Fruit fly (Drosophila melanogaster): ENCODE data around the gene fy.

Gene fy

DNA sequence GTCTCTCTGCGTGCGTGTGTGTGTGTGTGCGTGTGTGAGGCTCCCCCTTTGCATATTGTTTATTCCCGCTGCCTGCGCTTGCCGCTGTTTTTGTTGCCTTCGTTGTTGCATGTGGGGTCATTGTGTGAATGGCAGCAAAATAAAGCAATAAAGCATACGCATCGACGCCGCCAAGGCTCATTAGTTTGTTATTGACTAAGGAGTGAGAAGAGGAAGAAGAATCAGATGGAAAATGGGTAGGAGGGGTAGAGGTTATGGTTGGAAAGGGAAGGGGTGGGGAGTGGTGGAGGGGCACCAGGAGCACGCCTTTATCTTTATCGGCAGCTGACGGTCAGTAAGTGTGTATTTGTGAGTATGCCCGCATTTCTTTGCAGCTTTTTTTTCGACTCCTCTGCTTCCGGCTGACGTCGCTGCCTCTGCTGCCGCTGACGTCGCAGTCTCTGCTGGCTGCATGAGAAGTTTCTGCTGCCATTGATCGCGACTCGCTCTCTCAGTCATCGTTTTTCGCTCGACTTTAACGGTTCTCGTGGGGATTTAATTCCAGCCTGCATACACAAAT is 16.4 kb upstream of the fy start (continued):
- TF ChIP-seq Blimp-1 (GFP tag; optimal IDR thresholded peaks at IDR 0.05): no peak
- TF ChIP-seq CG6272 (GFP tag; IDR thresholded peaks at IDR 0.05): no peak
- TF ChIP-seq sob (GFP tag; IDR thresholded peaks at IDR 0.05): no peak
- peak; percentile 34; the same call in 1 of the 2 replicates for TF ChIP-seq aop (GFP tag; IDR thresholded peaks at IDR 0.05)
- no peak for TF ChIP-seq sc (optimal IDR thresholded peaks at IDR 0.05)
- no peak for TF ChIP-seq sc (GFP tag; optimal IDR thresholded peaks at IDR 0.05)
- TF ChIP-seq Mrtf (GFP tag; IDR thresholded peaks at IDR 0.05): 0 out of 3 replicates have a peak, but pooled peaks have one; percentile 17
- TF ChIP-seq cg (GFP tag; optimal IDR thresholded peaks at IDR 0.05): peak; percentile 68
- no peak for TF ChIP-seq usp (GFP tag; optimal IDR thresholded peaks at IDR 0.05)
- no peak for TF ChIP-seq CG12391 (tag; optimal IDR thresholded peaks at IDR 0.05)
- TF ChIP-seq CG8281 (tag; optimal IDR thresholded peaks at IDR 0.05): peak; percentile 2
- TF ChIP-seq Hr78 (GFP tag; optimal IDR thresholded peaks at IDR 0.05): peak in 1 of 2 experiments; percentile 79
- 0 out of 2 replicates have a peak, but pooled peaks have one; percentile 39 for TF ChIP-seq nerfin-2 (GFP tag; IDR thresholded peaks at IDR 0.05; ENCODE audit: partially characterized antibody)
- no peak for TF ChIP-seq sens-2 (GFP tag; IDR thresholded peaks at IDR 0.05)
- TF ChIP-seq Med (GFP tag): peak; percentile 1
- no peak for TF ChIP-seq HLHmδ (GFP tag; optimal IDR thresholded peaks at IDR 0.05)
- no peak for TF ChIP-seq NK7.1 (GFP tag; optimal IDR thresholded peaks at IDR 0.05)
- peak; percentile 81 for TF ChIP-seq crol (GFP tag; IDR thresholded peaks at IDR 0.05)
- TF ChIP-seq CHES-1-like (GFP tag; optimal IDR thresholded peaks at IDR 0.05): no peak
- peak; percentile 49 for TF ChIP-seq twi (tag; optimal IDR thresholded peaks at IDR 0.05)
- TF ChIP-seq CG16863 (GFP tag; optimal IDR thresholded peaks at IDR 0.05): no peak
- no peak for TF ChIP-seq Sin3A (optimal IDR thresholded peaks at IDR 0.05)
- no peak for TF ChIP-seq MESR4 (GFP tag; optimal IDR thresholded peaks at IDR 0.05)
- TF ChIP-seq fd96Cb (tag; optimal IDR thresholded peaks at IDR 0.05): no peak
- no peak for TF ChIP-seq chm (GFP tag; IDR thresholded peaks at IDR 0.05)
- TF ChIP-seq gcm (GFP tag; optimal IDR thresholded peaks at IDR 0.05): peak; percentile 84
- no peak for TF ChIP-seq Taf1 (GFP tag; IDR thresholded peaks at IDR 0.05)
- TF ChIP-seq CG30431 (GFP tag; optimal IDR thresholded peaks at IDR 0.05): no peak

dm6 chr2L:8418113-8418885 is 15.2 kb upstream of the fy start:
- TF ChIP-seq Poxn (GFP tag; IDR thresholded peaks at IDR 0.05): no peak
- peak; percentile 33 for TF ChIP-seq abd-A (tag; optimal IDR thresholded peaks at IDR 0.05)
- no peak for TF ChIP-seq ase (GFP tag; IDR thresholded peaks at IDR 0.05)
- peak; percentile 65 for TF ChIP-seq Med (GFP tag)
- TF ChIP-seq CG5180 (GFP tag; optimal IDR thresholded peaks at IDR 0.05): peak; percentile 51
- TF ChIP-seq dpn (GFP tag; optimal IDR thresholded peaks at IDR 0.05): no peak
- no peak for TF ChIP-seq lab (GFP tag; optimal IDR thresholded peaks at IDR 0.05)
- TF ChIP-seq HmgD (GFP tag; optimal IDR thresholded peaks at IDR 0.05): no peak
- TF ChIP-seq nom (GFP tag; optimal IDR thresholded peaks at IDR 0.05): peak; percentile 83
- no peak for TF ChIP-seq C15 (GFP tag; IDR thresholded peaks at IDR 0.05)
- peak; percentile 85 for TF ChIP-seq sd (tag; optimal IDR thresholded peaks at IDR 0.05)
- peak; percentile 82 for TF ChIP-seq z (GFP tag; IDR thresholded peaks at IDR 0.05)
- TF ChIP-seq slou (GFP tag; optimal IDR thresholded peaks at IDR 0.05): no peak
- 0 out of 2 replicates have a peak, but pooled peaks have one; percentile 24 for TF ChIP-seq Drgx (GFP tag; IDR thresholded peaks at IDR 0.05)
- no peak for TF ChIP-seq CG4617 (GFP tag; optimal IDR thresholded peaks at IDR 0.05; ENCODE audit: borderline replicate concordance)
- TF ChIP-seq twi (tag; optimal IDR thresholded peaks at IDR 0.05): peak; percentile 88
- no peak for TF ChIP-seq CG7987 (GFP tag; optimal IDR thresholded peaks at IDR 0.05)
- no peak for TF ChIP-seq ro (GFP tag; IDR thresholded peaks at IDR 0.05)
